Fruit fly (Drosophila melanogaster): ENCODE results near the gene NimB3.

DNA sequence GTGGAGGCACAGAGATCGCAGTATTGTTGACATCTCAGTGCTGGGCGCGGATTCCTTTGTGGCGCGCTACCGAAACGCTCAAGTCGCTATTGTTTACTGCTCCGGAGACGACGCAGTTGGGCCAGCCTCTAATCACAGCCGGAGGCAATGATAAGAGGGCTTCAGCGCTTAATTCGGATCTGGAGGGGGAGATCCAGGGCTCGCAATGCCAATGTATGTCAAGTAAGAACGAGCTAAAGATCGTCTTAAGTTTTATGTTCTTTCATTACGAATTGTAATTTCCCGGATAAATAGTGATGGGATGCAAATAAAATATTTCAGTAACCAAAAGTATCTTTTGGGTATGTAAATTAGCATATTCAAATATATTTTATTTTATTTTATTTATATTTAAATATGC is 2.1 kb upstream of the NimB3 start, which contains the start of the genes NimB4 and NimB5:
- TF ChIP-seq CG14655 (GFP tag; optimal IDR thresholded peaks at IDR 0.05), result no peak
- TF ChIP-seq fd96Ca (GFP tag; IDR thresholded peaks at IDR 0.05), result no peak
- TF ChIP-seq gl (tag; optimal IDR thresholded peaks at IDR 0.05), result no peak
- TF ChIP-seq Ets98B (GFP tag; IDR thresholded peaks at IDR 0.05), result no peak
- TF ChIP-seq CG4496 (GFP tag; IDR thresholded peaks at IDR 0.05), result no peak
- TF ChIP-seq CG34367 (tag; optimal IDR thresholded peaks at IDR 0.05), result no peak
- no peak for TF ChIP-seq Pif1A (GFP tag; optimal IDR thresholded peaks at IDR 0.05)
- no peak for TF ChIP-seq CG12605 (GFP tag; IDR thresholded peaks at IDR 0.05)

All from whole organism, pupa.